Fruit fly (Drosophila melanogaster): Measurements from ENCODE around the gene Blos4.

DNA sequence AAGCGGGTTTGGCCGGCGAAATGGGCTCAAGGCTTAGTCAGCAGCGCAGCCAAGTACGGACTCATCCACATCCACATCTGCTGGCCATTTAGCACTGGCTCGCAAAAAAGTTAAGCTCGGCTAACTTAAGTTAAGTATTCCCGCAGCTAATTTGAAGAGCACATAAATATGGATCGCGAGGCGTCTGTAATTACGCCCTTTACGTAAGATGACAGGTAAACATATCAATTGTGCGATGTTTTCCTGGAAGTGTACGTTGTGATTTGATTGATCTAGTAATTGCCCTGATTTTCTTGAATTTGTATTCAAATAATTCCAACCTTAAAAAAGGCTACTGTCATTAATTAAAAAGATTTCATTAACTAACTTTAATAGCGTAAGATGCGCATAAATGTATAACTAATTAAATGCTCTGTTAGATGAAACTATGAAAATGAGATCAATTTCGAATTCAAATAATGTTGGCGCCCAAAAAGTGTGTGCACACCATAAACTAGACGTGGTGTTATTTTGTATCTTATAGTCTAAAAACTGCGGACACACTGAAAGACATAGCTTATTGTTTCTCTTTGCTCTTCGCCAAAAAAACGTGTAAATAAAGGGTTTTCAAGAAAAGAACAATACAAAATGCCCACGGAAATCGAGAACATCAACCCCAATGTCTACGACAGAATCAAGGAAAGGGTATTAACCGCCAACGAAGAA is 3.6 kb downstream of the Blos4 start, which contains the start of the genes CG6409 and galla-2:
- TF ChIP-seq usp (GFP tag; optimal IDR thresholded peaks at IDR 0.05) (no peak), pan (optimal IDR thresholded peaks at IDR 0.05) (no peak), CG8478 (optimal IDR thresholded peaks at IDR 0.05) (no peak)

Measured in whole organism.